Fruit fly (Drosophila melanogaster) whole organism, embryonic: ENCODE data around the gene Svil.

ENCODE experiments used
- CG30431 ChIP-seq: fragments of 200-800 bp; sonication (Bioruptor generic); optimal IDR thresholded peaks from 2 replicates; lab custom pipeline; 2017; ENCODE audit warnings: missing biosample characterization, missing genetic modification characterization
- Sin3A ChIP-seq: fragments of >200 bp; optimal IDR thresholded peaks from 2 replicates; lab custom pipeline; 2018

DNA sequence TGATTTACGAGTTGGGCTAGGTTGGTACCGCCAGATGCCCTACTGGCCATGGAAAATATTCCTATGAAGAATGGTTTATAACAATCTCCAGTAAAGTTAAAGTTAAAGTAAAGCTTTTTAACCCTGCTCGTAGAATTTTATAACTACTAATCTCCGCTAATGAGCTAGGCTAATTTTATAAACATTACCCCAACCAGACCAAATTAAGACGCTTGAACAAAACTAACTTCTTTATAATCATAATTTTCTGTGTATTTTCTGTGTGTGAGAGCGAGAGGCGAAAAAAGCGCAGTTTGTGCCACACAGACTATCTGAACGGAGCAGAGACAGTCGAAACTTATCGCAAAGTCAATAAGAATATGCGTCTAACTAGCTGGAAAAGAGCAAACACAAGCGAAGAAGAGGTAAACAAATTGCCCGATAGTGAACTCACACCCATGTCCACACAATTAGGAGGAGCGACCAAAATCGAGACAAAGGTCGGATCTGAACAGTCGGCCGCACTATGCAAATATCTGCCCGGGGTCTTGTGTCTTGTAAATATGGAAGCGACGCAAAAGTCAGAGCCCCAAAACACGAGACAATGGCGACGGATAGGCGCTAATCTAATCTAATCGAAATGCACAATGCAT is 159.6 kb downstream of the Svil start:
- peak; percentile 1 for TF ChIP-seq CG30431 (GFP tag; lab: Kevin White, UChicago)
- no peak for TF ChIP-seq Sin3A (lab: Kevin White, UChicago)
